Fruit fly (Drosophila melanogaster) whole organism, adult: ENCODE results near the gene DEF8.

Experiments
- CG11617 ChIP-seq: fragments of 200-800 bp; sonication (Bioruptor generic); optimal IDR thresholded peaks from 2 replicates; lab custom pipeline; 2017; ENCODE audit warnings: mild to moderate bottlenecking, missing biosample characterization, missing genetic modification reagents, missing genetic modification characterization
- CG12768 ChIP-seq: fragments of 200-800 bp; sonication (Bioruptor generic); optimal IDR thresholded peaks from 2 replicates; lab custom pipeline; 2017; ENCODE audit warnings: missing biosample characterization, missing genetic modification characterization, mild to moderate bottlenecking, moderate library complexity, missing genetic modification reagents
- CG14711 ChIP-seq: fragments of 200-800 bp; sonication (Bioruptor generic); optimal IDR thresholded peaks from 2 replicates; lab custom pipeline; 2018; ENCODE audit warnings: missing biosample characterization, mild to moderate bottlenecking, missing genetic modification characterization, moderate library complexity
- CG1620 ChIP-seq: fragments of 200-800 bp; sonication (Bioruptor generic); optimal IDR thresholded peaks from 2 replicates; lab custom pipeline; 2016; ENCODE audit warnings: missing biosample characterization, missing genetic modification characterization
- CG33017 ChIP-seq: fragments of 200-800 bp; sonication (Bioruptor generic); optimal IDR thresholded peaks from 2 replicates; lab custom pipeline; 2018; ENCODE audit warnings: missing biosample characterization, mild to moderate bottlenecking, missing genetic modification characterization, moderate library complexity
- CG5204 ChIP-seq: fragments of 200-800 bp; sonication (Bioruptor generic); optimal IDR thresholded peaks from 2 replicates; lab custom pipeline; 2016; ENCODE audit warnings: missing biosample characterization, missing genetic modification characterization
- CG7045 ChIP-seq: fragments of 200-800 bp; sonication (Bioruptor generic); optimal IDR thresholded peaks from 2 replicates; lab custom pipeline; 2017; ENCODE audit warnings: missing biosample characterization, mild to moderate bottlenecking, missing genetic modification characterization
- CG7101 ChIP-seq: fragments of 200-800 bp; sonication (Bioruptor generic); optimal IDR thresholded peaks from 2 replicates; lab custom pipeline; 2018; ENCODE audit warnings: missing biosample characterization, mild to moderate bottlenecking, missing genetic modification characterization, moderate library complexity
- Clk ChIP-seq: fragments of 200-800 bp; sonication (Bioruptor generic); optimal IDR thresholded peaks from 2 replicates; lab custom pipeline; 2017; ENCODE audit warnings: missing biosample characterization, missing genetic modification characterization
- Crg-1 ChIP-seq: fragments of 200-800 bp; sonication (Bioruptor generic); optimal IDR thresholded peaks from 2 replicates; lab custom pipeline; 2016; ENCODE audit warnings: missing biosample characterization, missing genetic modification characterization
- Hr96 ChIP-seq: fragments of 200-800 bp; sonication (Bioruptor generic); optimal IDR thresholded peaks from 2 replicates; lab custom pipeline; 2016; ENCODE audit warnings: missing biosample characterization, missing genetic modification characterization
- Mnt ChIP-seq: fragments of 200-800 bp; sonication (Bioruptor generic); optimal IDR thresholded peaks from 2 replicates; lab custom pipeline; 2016; ENCODE audit warnings: missing biosample characterization, mild to moderate bottlenecking, missing genetic modification characterization
- bab1 ChIP-seq: fragments of 200-800 bp; sonication (Bioruptor generic); optimal IDR thresholded peaks from 3 replicates; lab custom pipeline; 2019; ENCODE audit warnings: missing biosample characterization, mild to moderate bottlenecking, missing genetic modification characterization, moderate library complexity
- cic ChIP-seq: fragments of 200-800 bp; sonication (Bioruptor generic); optimal IDR thresholded peaks from 2 replicates; lab custom pipeline; 2017; ENCODE audit warnings: missing biosample characterization, mild to moderate bottlenecking, missing genetic modification characterization, moderate library complexity
- cnc ChIP-seq, 2 experiments: fragments of >200 bp; optimal IDR thresholded peaks; 2 replicates each; lab custom pipeline; 2017
- kay ChIP-seq: fragments of 200-800 bp; sonication (Bioruptor generic); peaks from one replicate; lab custom pipeline; 2016; ENCODE audit warnings: missing biosample characterization, missing genetic modification characterization, borderline replicate concordance
- ovo ChIP-seq: fragments of 200-800 bp; sonication (Bioruptor generic); optimal IDR thresholded peaks from 2 replicates; lab custom pipeline; 2016; ENCODE audit warnings: missing biosample characterization, missing genetic modification characterization
- pad ChIP-seq: fragments of 200-800 bp; sonication (Bioruptor generic); optimal IDR thresholded peaks from 3 replicates; lab custom pipeline; 2017; ENCODE audit warnings: missing biosample characterization, missing genetic modification characterization, mild to moderate bottlenecking, moderate library complexity, missing genetic modification reagents
- tj ChIP-seq: fragments of 200-800 bp; sonication (Bioruptor generic); optimal IDR thresholded peaks from 3 replicates; lab custom pipeline; 2017; ENCODE audit warnings: missing biosample characterization, mild to moderate bottlenecking, missing genetic modification characterization, moderate library complexity
- toe ChIP-seq: fragments of 200-800 bp; sonication (Bioruptor generic); optimal IDR thresholded peaks from 2 replicates; lab custom pipeline; 2016; ENCODE audit warnings: missing biosample characterization, missing genetic modification characterization

DEF8 gene

DNA sequence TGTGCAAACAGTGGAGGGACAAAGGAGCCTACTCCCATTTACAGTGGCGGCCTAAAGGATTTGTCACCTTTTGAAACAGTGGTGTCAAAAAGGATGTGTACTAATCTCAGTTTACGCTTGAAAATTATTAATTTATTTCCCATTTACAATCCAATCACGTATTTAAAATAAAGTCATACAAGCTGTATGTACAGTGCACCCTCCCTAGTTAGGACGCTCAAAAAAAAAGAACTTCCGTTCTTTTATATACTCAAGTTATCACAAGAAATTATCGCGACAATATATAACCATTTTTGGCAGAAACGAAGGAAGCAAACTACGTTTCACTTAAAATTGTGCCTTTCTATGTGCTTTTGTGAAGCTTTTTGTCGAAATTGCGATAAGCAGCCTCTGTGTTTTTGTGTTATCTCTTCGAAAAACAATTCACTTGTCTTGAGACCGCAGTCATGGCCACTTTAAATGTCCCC is 7.3 kb downstream of the DEF8 start:
- no peak for TF ChIP-seq cic (GFP tag; lab: Kevin White, UChicago)
- peak; percentile 35 for TF ChIP-seq CG14711 (tag; lab: Kevin White, UChicago)
- TF ChIP-seq pad (GFP tag; lab: Kevin White, UChicago), result peak; percentile 7
- no peak for TF ChIP-seq tj (GFP tag; lab: Kevin White, UChicago)
- peak; percentile 19 for TF ChIP-seq CG11617 (GFP tag; lab: Kevin White, UChicago)
- no peak for TF ChIP-seq Hr96
- no peak for TF ChIP-seq Mnt (GFP tag; lab: Kevin White, UChicago)
- no peak for TF ChIP-seq CG5204 (GFP tag; lab: Kevin White, UChicago)
- peak; percentile 26 for TF ChIP-seq CG1620 (GFP tag; lab: Kevin White, UChicago)
- peak; percentile 29 for TF ChIP-seq CG7101 (tag; lab: Kevin White, UChicago)
- TF ChIP-seq toe (GFP tag; lab: Kevin White, UChicago), result no peak
- peak; percentile 12 for TF ChIP-seq Crg-1 (GFP tag; lab: Kevin White, UChicago)
- no peak for TF ChIP-seq ovo (GFP tag; lab: Kevin White, UChicago)
- TF ChIP-seq CG33017 (tag; lab: Kevin White, UChicago), result peak; percentile 33
- no peak for TF ChIP-seq cnc (optimal IDR thresholded peaks at IDR 0.05; lab: Kevin White, UChicago)
- peak; percentile 49 for TF ChIP-seq CG7045 (GFP tag; lab: Kevin White, UChicago)
- no peak for TF ChIP-seq CG12768
- no peak for TF ChIP-seq Clk (GFP tag; lab: Kevin White, UChicago)

DNA sequence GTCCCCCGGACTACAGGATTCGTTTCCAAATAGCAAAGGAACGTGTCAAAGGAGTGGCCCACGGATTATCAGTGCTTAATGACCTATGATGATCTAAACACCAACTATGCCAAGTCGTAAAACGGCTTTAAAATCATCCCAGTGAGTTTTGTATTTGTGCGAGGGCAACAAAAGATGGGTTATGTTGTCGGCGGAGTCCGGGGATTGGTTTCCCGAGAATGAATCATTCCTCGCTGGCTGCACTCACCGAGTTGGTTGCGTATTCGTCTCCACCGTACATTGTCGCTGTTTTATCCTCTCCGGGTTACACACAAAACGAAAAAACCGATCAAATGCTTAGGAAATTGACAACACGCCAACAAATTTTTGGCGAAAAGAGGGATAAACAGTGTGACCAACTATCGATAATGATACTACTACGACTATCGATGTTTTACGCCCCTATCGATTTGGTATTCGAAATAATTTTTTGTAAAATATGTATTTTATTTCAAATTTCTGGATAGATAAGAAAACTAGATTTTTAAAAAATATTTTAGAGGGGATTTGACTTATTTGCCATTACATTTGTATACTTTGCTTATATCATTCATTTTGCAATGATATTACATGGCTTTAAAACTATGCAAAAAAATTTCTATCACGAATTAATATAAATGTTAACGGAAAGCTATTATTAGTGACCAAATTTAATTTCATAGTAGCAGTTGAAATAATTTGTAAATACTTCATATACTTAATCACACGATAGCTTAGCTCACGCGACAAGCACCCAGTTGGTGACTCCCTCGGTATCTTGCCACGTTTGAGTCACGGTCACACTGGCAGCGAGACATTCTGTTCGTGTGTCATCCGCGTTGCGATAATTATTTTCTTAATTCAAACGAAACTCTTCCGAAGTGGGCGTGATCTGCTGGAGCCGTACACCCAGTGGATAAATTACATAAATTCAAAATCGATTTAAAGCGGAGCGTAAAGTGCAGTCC is 14.1 kb downstream of the DEF8 start, which contains the start of the genes eIF3l and Nrx-IV:
Gene eIF3l (minus strand): TSS at position 389 of the 986 bp plus-strand sequence.
Gene Nrx-IV (plus strand): TSS at position 811 of the 986 bp plus-strand sequence.
- TF ChIP-seq CG33017 (tag; lab: Kevin White, UChicago) (no peak), bab1 (GFP tag; lab: Kevin White, UChicago) (no peak), ovo (GFP tag; lab: Kevin White, UChicago) (no peak), CG1620 (GFP tag; lab: Kevin White, UChicago) (no peak), CG5204 (GFP tag; lab: Kevin White, UChicago) (no peak), Hr96 (no peak), CG7045 (GFP tag; lab: Kevin White, UChicago) (no peak), cic (GFP tag; lab: Kevin White, UChicago) (no peak), CG7101 (tag; lab: Kevin White, UChicago) (no peak), tj (GFP tag; lab: Kevin White, UChicago) (no peak), Mnt (GFP tag; lab: Kevin White, UChicago) (no peak), Clk (GFP tag; lab: Kevin White, UChicago) (no peak), CG14711 (tag; lab: Kevin White, UChicago) (no peak), pad (GFP tag; lab: Kevin White, UChicago) (no peak), Crg-1 (GFP tag; lab: Kevin White, UChicago) (no peak)

DNA sequence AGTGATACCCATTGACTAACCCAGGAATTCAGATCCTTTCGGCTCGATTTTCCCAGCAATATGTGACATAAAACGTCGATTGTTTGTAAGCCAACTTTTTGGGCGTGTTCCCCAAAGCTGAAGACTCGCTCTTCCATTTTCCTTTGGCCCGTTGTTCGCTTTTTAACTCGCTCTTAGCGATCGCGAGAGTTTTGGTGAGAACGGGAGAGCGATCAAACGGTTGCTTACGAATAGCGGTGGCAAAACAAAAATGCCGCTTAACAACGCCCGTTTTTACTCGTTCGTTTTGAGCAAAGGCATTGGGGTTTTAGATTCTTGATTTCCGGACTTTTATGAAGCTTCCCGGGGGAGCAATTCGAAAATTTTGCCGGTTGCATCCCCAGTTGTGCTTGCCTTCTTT is 15.0 kb downstream of the DEF8 start:
- TF ChIP-seq ovo (GFP tag; lab: Kevin White, UChicago) (peak; percentile 48), Clk (GFP tag; lab: Kevin White, UChicago) (no peak), Mnt (GFP tag; lab: Kevin White, UChicago) (peak; percentile 30)

DNA sequence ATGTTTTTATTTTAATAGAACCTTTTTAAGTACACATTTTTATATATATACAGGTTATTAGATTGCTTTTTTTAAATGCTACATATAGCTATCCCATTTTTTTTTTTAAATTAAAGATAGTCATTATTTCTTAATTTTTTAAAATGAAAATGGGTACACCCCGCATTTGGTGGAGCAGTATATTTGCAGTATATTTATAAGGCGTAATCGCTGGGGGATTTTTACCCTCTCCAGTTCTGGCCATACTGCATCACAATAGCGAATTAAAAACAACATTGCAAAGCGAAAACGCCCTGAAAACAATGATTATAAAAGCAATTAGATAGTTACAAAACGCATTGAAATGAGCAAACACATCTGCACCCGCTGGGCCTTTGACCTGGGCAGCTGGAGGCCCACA is 17.1 kb downstream of the DEF8 start, which contains the start of gene CG32099:
Gene CG32099 (plus strand): TSS at position 250 of the 400 bp plus-strand sequence.
- TF ChIP-seq cic (GFP tag; lab: Kevin White, UChicago), result no peak
- TF ChIP-seq CG1620 (GFP tag; lab: Kevin White, UChicago), result no peak
- peak; percentile 13 for TF ChIP-seq CG14711 (tag; lab: Kevin White, UChicago)
- no peak for TF ChIP-seq CG12768
- no peak for TF ChIP-seq CG7045 (GFP tag; lab: Kevin White, UChicago)

DNA sequence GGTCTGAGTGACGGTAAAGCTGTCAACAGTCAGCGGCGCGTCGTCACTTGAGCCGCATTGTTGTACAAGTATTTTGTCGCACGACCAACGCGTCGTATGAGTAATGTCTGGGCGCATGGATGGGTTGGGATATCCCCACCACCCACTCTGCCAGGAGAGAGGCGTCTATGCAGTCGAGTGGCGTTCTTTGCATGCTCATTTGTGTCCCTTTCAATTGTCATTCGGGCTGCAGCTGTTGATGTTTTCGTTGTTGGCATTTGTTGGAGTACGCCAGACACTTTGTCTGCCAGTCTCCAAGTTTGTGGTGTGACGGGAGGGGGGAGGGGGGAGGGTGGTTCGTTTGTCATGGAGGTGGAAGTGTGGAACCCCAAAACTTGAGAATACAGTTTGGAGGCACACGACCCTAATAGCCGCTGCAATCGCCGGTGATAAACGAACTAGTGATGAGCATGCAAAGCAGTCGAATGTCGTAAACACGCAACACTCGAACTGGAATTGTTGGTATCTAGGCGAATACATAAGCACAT is 30.3 kb downstream of the DEF8 start:
- TF ChIP-seq bab1 (GFP tag; lab: Kevin White, UChicago), result no peak
- no peak for TF ChIP-seq Hr96
- no peak for TF ChIP-seq cic (GFP tag; lab: Kevin White, UChicago)
- no peak for TF ChIP-seq Clk (GFP tag; lab: Kevin White, UChicago)
- TF ChIP-seq CG1620 (GFP tag; lab: Kevin White, UChicago), result no peak
- TF ChIP-seq ovo (GFP tag; lab: Kevin White, UChicago), result no peak
- TF ChIP-seq Crg-1 (GFP tag; lab: Kevin White, UChicago), result no peak
- no peak for TF ChIP-seq pad (GFP tag; lab: Kevin White, UChicago)
- TF ChIP-seq kay, result no peak
- no peak for TF ChIP-seq CG33017 (tag; lab: Kevin White, UChicago)
- no peak for TF ChIP-seq CG7101 (tag; lab: Kevin White, UChicago)
- no peak for TF ChIP-seq cnc (optimal IDR thresholded peaks at IDR 0.05; lab: Kevin White, UChicago)
